Worm (Caenorhabditis elegans): ENCODE data around the gene bath-30.

DNA sequence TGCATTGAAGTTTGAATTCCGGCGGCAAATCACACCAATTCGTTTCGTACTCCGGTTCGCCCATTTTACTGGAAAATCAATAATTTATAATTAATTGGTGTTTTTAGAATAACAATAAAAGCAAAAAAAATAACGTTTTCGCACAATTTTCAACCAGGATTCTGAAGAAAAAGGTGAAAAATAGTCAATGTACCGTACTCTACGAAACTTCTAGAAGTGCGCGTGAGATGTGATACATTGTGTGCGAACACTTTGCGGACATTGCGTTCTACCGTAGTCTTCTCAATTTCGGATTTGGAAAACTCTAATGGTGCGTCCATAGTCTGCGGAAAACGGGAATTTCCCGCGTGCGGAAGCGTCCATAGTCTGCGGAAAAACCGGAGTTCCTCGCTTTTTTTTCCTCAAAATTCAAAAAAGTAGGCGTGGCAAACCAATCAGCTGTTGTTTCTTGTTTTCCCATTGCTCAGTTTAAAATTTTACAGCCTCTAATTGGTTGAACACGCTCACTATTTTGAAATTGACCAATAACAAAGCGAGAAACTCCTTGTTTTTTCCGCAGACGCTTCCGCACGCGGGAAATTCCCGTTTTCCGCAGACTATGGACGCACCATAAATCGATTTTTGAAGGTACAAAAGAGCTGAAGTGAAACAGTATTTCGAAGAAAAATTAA is 1.9 kb upstream of the bath-30 start, which contains the start of the genes F14D2.14 and bath-29:
- TF ChIP-seq lin-13 (GFP tag; optimal IDR thresholded peaks at IDR 0.05), result no peak
- no peak for TF ChIP-seq nhr-12 (tag; optimal IDR thresholded peaks at IDR 0.05)
- TF ChIP-seq ZK546.5 (tag; optimal IDR thresholded peaks at IDR 0.05), result no peak
- TF ChIP-seq elt-3 (tag; optimal IDR thresholded peaks at IDR 0.05), result no peak
- TF ChIP-seq nhr-77 (tag; optimal IDR thresholded peaks at IDR 0.05), result no peak
- no peak for TF ChIP-seq elt-1 (tag; optimal IDR thresholded peaks at IDR 0.05)

Data from whole organism, L2 larva.